Fruit fly (Drosophila melanogaster): ENCODE results near the gene CG13045.

The CG13045 gene

dm6 chr3L:16275391-16276017, 15.2 kb downstream of the CG13045 start:
- TF ChIP-seq ssp (GFP tag; IDR thresholded peaks at IDR 0.05): no peak
- TF ChIP-seq Ets65A (GFP tag): peak; percentile 11
- no peak for TF ChIP-seq unpg (GFP tag; optimal IDR thresholded peaks at IDR 0.05)
- no peak for TF ChIP-seq slp2 (GFP tag; optimal IDR thresholded peaks at IDR 0.05)
- no peak for TF ChIP-seq CG6654 (GFP tag; optimal IDR thresholded peaks at IDR 0.05)
- TF ChIP-seq CG10321 (GFP tag; IDR thresholded peaks at IDR 0.05): no peak
- TF ChIP-seq Bteb2 (GFP tag; optimal IDR thresholded peaks at IDR 0.05): no peak
- TF ChIP-seq Dref (GFP tag; IDR thresholded peaks at IDR 0.05): 0 out of 2 replicates have a peak, but pooled peaks have one; percentile 9
- no peak for TF ChIP-seq Spps (tag; optimal IDR thresholded peaks at IDR 0.05)
- TF ChIP-seq zfh1 (GFP tag; IDR thresholded peaks at IDR 0.05): no peak
- TF ChIP-seq CG3847 (GFP tag; IDR thresholded peaks at IDR 0.05): no peak
- TF ChIP-seq rib (GFP tag; IDR thresholded peaks at IDR 0.05): no peak

dm6 chr3L:16272338-16272959, 18.3 kb downstream of the CG13045 start, which contains the start of gene CG13066:
TSS of gene CG13066 (plus strand) at chr3L:16272909.
- TF ChIP-seq mam (GFP tag; optimal IDR thresholded peaks at IDR 0.05) (no peak), D19B (GFP tag; optimal IDR thresholded peaks at IDR 0.05) (no peak), chinmo (GFP tag; IDR thresholded peaks at IDR 0.05; ENCODE audit: partially characterized antibody) (0 out of 4 replicates have a peak, but pooled peaks have one; percentile 48), CG17361 (GFP tag; IDR thresholded peaks at IDR 0.05) (no peak), sens (GFP tag) (peak; percentile 52), dmrt11E (tag; optimal IDR thresholded peaks at IDR 0.05) (no peak), vvl (GFP tag; IDR thresholded peaks at IDR 0.05) (peak; percentile 37; the same call in 1 of the 2 replicates), CG9215 (GFP tag; IDR thresholded peaks at IDR 0.05) (no peak)

dm6 chr3L:16270802-16271332, 19.9 kb downstream of the CG13045 start, which contains the start of the genes CG34248 and CG13067:
TSS of gene CG34248 (minus strand) at chr3L:16270902.
TSS of gene CG13067 (plus strand) at chr3L:16271282.
- TF ChIP-seq Blimp-1 (GFP tag; optimal IDR thresholded peaks at IDR 0.05) (peak; percentile 80), tup (GFP tag; optimal IDR thresholded peaks at IDR 0.05) (no peak), vvl (GFP tag; IDR thresholded peaks at IDR 0.05) (peak; percentile 25; the same call in 1 of the 2 replicates)

dm6 chr3L:16269092-16269491, 21.7 kb downstream of the CG13045 start, which contains the start of gene CG13068:
TSS of gene CG13068 (plus strand) at chr3L:16269392.
- TF ChIP-seq cato (GFP tag; optimal IDR thresholded peaks at IDR 0.05; ENCODE audit: borderline replicate concordance) (no peak), hb (GFP tag; IDR thresholded peaks at IDR 0.05; ENCODE audit: partially characterized antibody) (0 out of 3 replicates have a peak, but pooled peaks have one; percentile 16), CG31388 (GFP tag; optimal IDR thresholded peaks at IDR 0.05) (no peak), dm (GFP tag; optimal IDR thresholded peaks at IDR 0.05) (no peak), CG1603 (tag; optimal IDR thresholded peaks at IDR 0.05) (no peak), vvl (GFP tag; IDR thresholded peaks at IDR 0.05) (0 out of 2 replicates have a peak, but pooled peaks have one; percentile 39), CG7271 (tag; optimal IDR thresholded peaks at IDR 0.05) (no peak), CG12391 (tag; optimal IDR thresholded peaks at IDR 0.05) (no peak), CG4707 (GFP tag; optimal IDR thresholded peaks at IDR 0.05) (no peak), CG3847 (GFP tag; IDR thresholded peaks at IDR 0.05) (no peak), CG7786 (GFP tag; optimal IDR thresholded peaks at IDR 0.05) (no peak), Chrac-16 (GFP tag; optimal IDR thresholded peaks at IDR 0.05) (no peak), disco-r (GFP tag; optimal IDR thresholded peaks at IDR 0.05) (no peak), salm (tag; optimal IDR thresholded peaks at IDR 0.05) (no peak), Dref (GFP tag; IDR thresholded peaks at IDR 0.05) (no peak), Hsf (GFP tag; optimal IDR thresholded peaks at IDR 0.05) (no peak), bab2 (GFP tag; optimal IDR thresholded peaks at IDR 0.05) (no peak)

All from whole organism, embryonic.